Fruit fly (Drosophila melanogaster): ENCODE measurements around the gene RpS27A.

RpS27A gene

DNA sequence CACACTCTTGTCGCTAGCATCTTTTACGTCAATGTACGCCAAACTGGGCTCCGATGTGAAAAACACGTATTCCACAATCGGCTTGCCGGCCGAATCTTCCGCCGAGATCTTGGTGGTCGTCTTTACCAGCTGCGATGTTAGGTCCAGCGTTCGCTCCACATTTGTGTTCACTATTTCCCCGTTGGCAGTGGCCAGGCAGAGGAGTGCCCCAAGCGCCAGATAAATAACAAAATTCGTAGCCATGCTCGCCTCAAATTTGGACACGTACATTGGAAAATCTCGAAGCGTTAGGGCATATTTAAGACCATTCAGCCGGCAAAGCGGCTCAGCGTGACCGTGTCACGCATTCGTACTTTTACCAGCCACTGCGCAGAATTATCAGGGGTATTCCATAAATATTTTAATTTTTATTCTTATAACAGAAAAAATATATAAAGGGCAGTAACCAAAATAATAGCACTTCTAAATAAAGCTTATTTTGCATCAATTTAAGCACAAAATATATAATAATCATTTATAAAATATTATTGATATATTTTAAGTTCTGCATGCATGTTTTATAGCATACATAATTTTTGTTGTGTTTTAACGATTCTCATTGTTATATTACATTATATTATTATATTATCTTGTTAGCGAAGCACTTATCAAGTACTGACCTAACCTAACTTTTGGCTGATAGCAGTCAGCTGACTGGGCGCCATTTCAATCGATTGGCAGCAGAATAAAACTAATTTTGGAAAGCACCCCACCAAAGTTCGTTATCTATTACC is 32.5 kb upstream of the RpS27A start, which contains the start of the genes CG33303 and dpr19 (continued):
- peak; percentile 57; the same call in 1 of the 2 replicates for TF ChIP-seq ara (GFP tag; IDR thresholded peaks at IDR 0.05)
- TF ChIP-seq CG9727 (GFP tag; optimal IDR thresholded peaks at IDR 0.05): peak; percentile 83
- no peak for TF ChIP-seq CG34224 (GFP tag; IDR thresholded peaks at IDR 0.05; ENCODE audit: partially characterized antibody)
- TF ChIP-seq Dip3 (GFP tag; optimal IDR thresholded peaks at IDR 0.05): no peak
- no peak for TF ChIP-seq CG13624 (GFP tag; optimal IDR thresholded peaks at IDR 0.05)
- TF ChIP-seq CG11723 (GFP tag; optimal IDR thresholded peaks at IDR 0.05): peak; percentile 9
- TF ChIP-seq pho (GFP tag; optimal IDR thresholded peaks at IDR 0.05): no peak
- TF ChIP-seq usp (GFP tag; optimal IDR thresholded peaks at IDR 0.05): no peak
- TF ChIP-seq NfI (GFP tag; optimal IDR thresholded peaks at IDR 0.05): peak; percentile 45
- TF ChIP-seq CG17186 (GFP tag; optimal IDR thresholded peaks at IDR 0.05): no peak
- TF ChIP-seq crc (GFP tag; optimal IDR thresholded peaks at IDR 0.05): no peak
- TF ChIP-seq D19B (GFP tag; optimal IDR thresholded peaks at IDR 0.05): peak; percentile 21
- peak; percentile 90 for TF ChIP-seq CG17829 (tag; optimal IDR thresholded peaks at IDR 0.05)
- no peak for TF ChIP-seq CG43689 (GFP tag; IDR thresholded peaks at IDR 0.05)
- no peak for TF ChIP-seq HLH54F (GFP tag; optimal IDR thresholded peaks at IDR 0.05)
- no peak for TF ChIP-seq Mes4 (GFP tag; optimal IDR thresholded peaks at IDR 0.05)
- no peak for TF ChIP-seq ftz-f1 (GFP tag; optimal IDR thresholded peaks at IDR 0.05)
- TF ChIP-seq CG12071 (GFP tag; optimal IDR thresholded peaks at IDR 0.05): no peak
- TF ChIP-seq Spps (tag; optimal IDR thresholded peaks at IDR 0.05): peak; percentile 67
- peak; percentile 50 for TF ChIP-seq CG6765 (GFP tag; optimal IDR thresholded peaks at IDR 0.05)
- TF ChIP-seq CG8281 (tag; optimal IDR thresholded peaks at IDR 0.05): peak; percentile 4
- TF ChIP-seq dpn (GFP tag; optimal IDR thresholded peaks at IDR 0.05): peak in 1 of 2 experiments; percentile 50
- peak; percentile 52 for TF ChIP-seq CG1602 (GFP tag; optimal IDR thresholded peaks at IDR 0.05)
- 0 out of 2 replicates have a peak, but pooled peaks have one; percentile 7 for TF ChIP-seq CG4360 (GFP tag; IDR thresholded peaks at IDR 0.05)
- no peak for TF ChIP-seq yki (optimal IDR thresholded peaks at IDR 0.05)
- no peak for TF ChIP-seq CHES-1-like (GFP tag; optimal IDR thresholded peaks at IDR 0.05)
- TF ChIP-seq Oaz (GFP tag; IDR thresholded peaks at IDR 0.05): no peak
- no peak for TF ChIP-seq CG12769 (tag; optimal IDR thresholded peaks at IDR 0.05)
- TF ChIP-seq ci (GFP tag; IDR thresholded peaks at IDR 0.05): peak; percentile 73; the same call in 2 of the 3 replicates
- peak; percentile 84 for TF ChIP-seq CG10979 (tag; optimal IDR thresholded peaks at IDR 0.05)
- no peak for TF ChIP-seq prd (optimal IDR thresholded peaks at IDR 0.05)
- peak; percentile 27; the same call in 1 of the 3 replicates for TF ChIP-seq prd (GFP tag; IDR thresholded peaks at IDR 0.05)
- TF ChIP-seq CG32772 (GFP tag; IDR thresholded peaks at IDR 0.05): peak; percentile 47
- no peak for TF ChIP-seq CG6272 (GFP tag; IDR thresholded peaks at IDR 0.05)
- no peak; the same call in 1 of the 2 replicates for TF ChIP-seq chm (GFP tag; IDR thresholded peaks at IDR 0.05)
- no peak for TF ChIP-seq sima (GFP tag; optimal IDR thresholded peaks at IDR 0.05)
- no peak for TF ChIP-seq Scr (GFP tag; IDR thresholded peaks at IDR 0.05; ENCODE audit: partially characterized antibody)
- 0 out of 3 replicates have a peak, but pooled peaks have one; percentile 7 for TF ChIP-seq so (GFP tag; IDR thresholded peaks at IDR 0.05)
- TF ChIP-seq lov (optimal IDR thresholded peaks at IDR 0.05): no peak
- TF ChIP-seq lov (GFP tag; IDR thresholded peaks at IDR 0.05): no peak
- no peak for TF ChIP-seq tx (GFP tag; optimal IDR thresholded peaks at IDR 0.05)
- TF ChIP-seq CG11560 (tag; IDR thresholded peaks at IDR 0.05): no peak
- TF ChIP-seq Dbx (GFP tag; IDR thresholded peaks at IDR 0.05): peak; percentile 65; the same call in 2 of the 3 replicates
- peak; percentile 31 for TF ChIP-seq ewg (GFP tag; optimal IDR thresholded peaks at IDR 0.05)
- TF ChIP-seq Ada2b (GFP tag; IDR thresholded peaks at IDR 0.05): peak; percentile 42
- TF ChIP-seq Rx (GFP tag; IDR thresholded peaks at IDR 0.05): no peak
- TF ChIP-seq CG18619 (GFP tag; optimal IDR thresholded peaks at IDR 0.05): peak; percentile 68
- no peak for TF ChIP-seq Poxn (GFP tag; IDR thresholded peaks at IDR 0.05)
- no peak for TF ChIP-seq Kr (GFP tag; optimal IDR thresholded peaks at IDR 0.05)
- TF ChIP-seq CG10654 (GFP tag; optimal IDR thresholded peaks at IDR 0.05): peak; percentile 29
- no peak for TF ChIP-seq Camta (GFP tag; optimal IDR thresholded peaks at IDR 0.05)
